Fruit fly (Drosophila melanogaster) whole organism, embryonic: Measurements from ENCODE around the gene CG4004.
A peak's percentile ranks its signal among the peaks of the same experiment; 100 is the strongest.

ENCODE experiments used
- CG10147 ChIP-seq: fragments of 200-800 bp; sonication (Bioruptor generic); optimal IDR thresholded peaks from 2 replicates; lab custom pipeline; 2019; ENCODE audit warnings: missing biosample characterization, mild to moderate bottlenecking, missing genetic modification characterization, moderate library complexity
- CG10462 ChIP-seq: fragments of 200-800 bp; sonication (Bioruptor generic); optimal IDR thresholded peaks from 2 replicates; lab custom pipeline; 2016; ENCODE audit warnings: missing biosample characterization, missing genetic modification characterization
- CG10565 ChIP-seq: fragments of 200-800 bp; sonication (Bioruptor generic); optimal IDR thresholded peaks from 3 replicates; lab custom pipeline; 2016; ENCODE audit warnings: missing biosample characterization, mild to moderate bottlenecking, missing genetic modification characterization
- CG11696 ChIP-seq: fragments of 200-800 bp; sonication (Bioruptor generic); IDR thresholded peaks from 2 replicates; pipeline ENCODE4 v1.3.6; 2022; ENCODE audit warnings: missing biosample characterization, missing genetic modification characterization
- CG12942 ChIP-seq: fragments of 200-800 bp; sonication (Bioruptor generic); optimal IDR thresholded peaks from 3 replicates; lab custom pipeline; 2016; ENCODE audit warnings: missing biosample characterization, missing genetic modification characterization
- CG13123 ChIP-seq: fragments of 200-800 bp; sonication (Bioruptor generic); optimal IDR thresholded peaks from 2 replicates; lab custom pipeline; 2016; ENCODE audit warnings: missing biosample characterization, missing genetic modification characterization
- CG14441 ChIP-seq: fragments of 200-800 bp; sonication (Bioruptor generic); IDR thresholded peaks from 2 replicates; pipeline ENCODE4 v1.3.6; 2022; ENCODE audit warnings: missing biosample characterization, missing genetic modification characterization
- CG14667 ChIP-seq: fragments of 200-800 bp; sonication (Bioruptor generic); IDR thresholded peaks from 2 replicates; pipeline ENCODE4 v1.3.6; 2022; ENCODE audit warnings: missing biosample characterization, missing genetic modification characterization
- CG14860 ChIP-seq: fragments of 200-800 bp; sonication (Bioruptor generic); IDR thresholded peaks from 3 replicates; pipeline ENCODE4 v1.3.6; 2022; ENCODE audit warnings: missing biosample characterization, missing genetic modification characterization; ENCODE audit not compliant: partially characterized antibody
- CG1792 ChIP-seq: fragments of 200-800 bp; sonication (Bioruptor generic); optimal IDR thresholded peaks from 2 replicates; lab custom pipeline; 2016; ENCODE audit warnings: missing biosample characterization, missing genetic modification characterization
- CG2712 ChIP-seq: fragments of 200-800 bp; optimal IDR thresholded peaks from 3 replicates; lab custom pipeline; 2019; ENCODE audit warnings: missing biosample characterization, mild to moderate bottlenecking, missing genetic modification characterization, moderate library complexity
- CG30020 ChIP-seq: fragments of 200-800 bp; optimal IDR thresholded peaks from 2 replicates; lab custom pipeline; 2019; ENCODE audit warnings: missing biosample characterization, mild to moderate bottlenecking, missing genetic modification characterization, moderate library complexity
- CG3281 ChIP-seq: fragments of 200-800 bp; sonication (Bioruptor generic); optimal IDR thresholded peaks from 3 replicates; lab custom pipeline; 2017; ENCODE audit warnings: missing biosample characterization, mild to moderate bottlenecking, missing genetic modification characterization
- CG33557 ChIP-seq: fragments of 200-800 bp; sonication (Bioruptor generic); optimal IDR thresholded peaks from 2 replicates; lab custom pipeline; 2019; ENCODE audit warnings: missing biosample characterization, mild to moderate bottlenecking, missing genetic modification characterization, moderate library complexity
- CG34422 ChIP-seq: fragments of 200-800 bp; sonication (Bioruptor generic); IDR thresholded peaks from 3 replicates; pipeline ENCODE4 v1.3.6; 2022; ENCODE audit warnings: missing biosample characterization, missing genetic modification characterization
- CG5180 ChIP-seq: fragments of 200-800 bp; sonication (Bioruptor generic); optimal IDR thresholded peaks from 3 replicates; lab custom pipeline; 2017; ENCODE audit warnings: missing biosample characterization, missing genetic modification characterization, mild to moderate bottlenecking, moderate library complexity, missing genetic modification reagents
- CG6689 ChIP-seq: fragments of 200-800 bp; sonication (Bioruptor generic); IDR thresholded peaks from 2 replicates; pipeline ENCODE4 v1.3.6; 2022; ENCODE audit warnings: missing biosample characterization, missing genetic modification characterization
- CG7839 ChIP-seq: fragments of 200-800 bp; sonication (Bioruptor generic); optimal IDR thresholded peaks from 3 replicates; lab custom pipeline; 2018; ENCODE audit warnings: missing biosample characterization, mild to moderate bottlenecking, missing genetic modification characterization, moderate library complexity
- CG8290 ChIP-seq, 3 experiments: fragments of 200-800 bp; sonication (Bioruptor generic); optimal IDR thresholded peaks; 2 replicates each; lab custom pipeline; 2016 to 2019; ENCODE audit warnings: missing biosample characterization in 3 of 3, missing genetic modification characterization in 3 of 3, mild to moderate bottlenecking in 2 of 3, moderate library complexity in 1 of 3
- CG8388 ChIP-seq: fragments of 200-800 bp; sonication (Bioruptor generic); optimal IDR thresholded peaks from 2 replicates; lab custom pipeline; 2019; ENCODE audit warnings: missing biosample characterization, mild to moderate bottlenecking, missing genetic modification characterization, moderate library complexity
- CG9797 ChIP-seq: fragments of 200-800 bp; sonication (Bioruptor generic); optimal IDR thresholded peaks from 3 replicates; lab custom pipeline; 2018; ENCODE audit warnings: missing biosample characterization, mild to moderate bottlenecking, missing genetic modification characterization
- Deaf1 ChIP-seq: fragments of 200-800 bp; optimal IDR thresholded peaks from 3 replicates; lab custom pipeline; 2019; ENCODE audit warnings: missing biosample characterization, mild to moderate bottlenecking, missing genetic modification characterization, moderate library complexity
- Dip2 ChIP-seq: fragments of 200-800 bp; sonication (Bioruptor generic); IDR thresholded peaks from 2 replicates; pipeline ENCODE4 v1.3.6; 2022; ENCODE audit warnings: missing biosample characterization, missing genetic modification characterization
- Dip3 ChIP-seq: fragments of 200-800 bp; sonication (Bioruptor generic); optimal IDR thresholded peaks from 3 replicates; lab custom pipeline; 2016; ENCODE audit warnings: missing biosample characterization, missing genetic modification characterization
- Dll ChIP-seq: fragments of 200-800 bp; sonication (Bioruptor generic); IDR thresholded peaks from 4 replicates; pipeline ENCODE4 v1.3.6; 2022; ENCODE audit warnings: missing biosample characterization, missing genetic modification characterization; ENCODE audit not compliant: partially characterized antibody
- Doc2 ChIP-seq: fragments of 200-800 bp; sonication (Bioruptor generic); IDR thresholded peaks from 2 replicates; pipeline ENCODE4 v1.3.6; 2022; ENCODE audit warnings: missing biosample characterization, missing genetic modification characterization
- Drgx ChIP-seq: fragments of 200-800 bp; sonication (Bioruptor generic); IDR thresholded peaks from 2 replicates; pipeline ENCODE4 v1.3.6; 2022; ENCODE audit warnings: missing biosample characterization, missing genetic modification characterization
- HLH54F ChIP-seq: fragments of 200-800 bp; sonication (Bioruptor generic); optimal IDR thresholded peaks from 3 replicates; lab custom pipeline; 2016; ENCODE audit warnings: missing biosample characterization, missing genetic modification characterization
- Hr3 ChIP-seq: fragments of 200-800 bp; sonication (Bioruptor generic); optimal IDR thresholded peaks from 3 replicates; lab custom pipeline; 2016; ENCODE audit warnings: missing biosample characterization, missing genetic modification characterization
- Lim3 ChIP-seq: fragments of 200-800 bp; sonication (Bioruptor generic); IDR thresholded peaks from 2 replicates; pipeline ENCODE4 v1.3.6; 2022; ENCODE audit warnings: missing biosample characterization, missing genetic modification characterization
- Nf-YB ChIP-seq: fragments of 200-800 bp; sonication (Bioruptor generic); optimal IDR thresholded peaks from 3 replicates; lab custom pipeline; 2019; ENCODE audit warnings: missing biosample characterization, mild to moderate bottlenecking, missing genetic modification characterization, moderate library complexity
- Rx ChIP-seq: fragments of 200-800 bp; sonication (Bioruptor generic); IDR thresholded peaks from 2 replicates; pipeline ENCODE4 v1.3.6; 2022; ENCODE audit warnings: missing biosample characterization, missing genetic modification characterization
- Tbp ChIP-seq: fragments of >200 bp; optimal IDR thresholded peaks from 2 replicates; lab custom pipeline; 2018; ENCODE audit warnings: missing biosample characterization, missing genetic modification characterization
- Xbp1 ChIP-seq: fragments of 200-800 bp; sonication (Bioruptor generic); optimal IDR thresholded peaks from 3 replicates; lab custom pipeline; 2016; ENCODE audit warnings: missing biosample characterization, mild to moderate bottlenecking, missing genetic modification characterization
- amos ChIP-seq: fragments of 200-800 bp; sonication (Bioruptor generic); IDR thresholded peaks from 2 replicates; pipeline ENCODE4 v1.3.6; 2022; ENCODE audit warnings: missing biosample characterization, missing genetic modification characterization; ENCODE audit not compliant: partially characterized antibody
- bigmax ChIP-seq: fragments of 200-800 bp; sonication (Bioruptor generic); optimal IDR thresholded peaks from 2 replicates; lab custom pipeline; 2018; ENCODE audit warnings: missing biosample characterization, mild to moderate bottlenecking, missing genetic modification characterization
- crc ChIP-seq: fragments of 200-800 bp; sonication (Bioruptor generic); optimal IDR thresholded peaks from 2 replicates; lab custom pipeline; 2016; ENCODE audit warnings: missing biosample characterization, missing genetic modification characterization
- dan ChIP-seq: fragments of 200-800 bp; sonication (Bioruptor generic); IDR thresholded peaks from 2 replicates; pipeline ENCODE4 v1.3.6; 2022; ENCODE audit warnings: missing biosample characterization, missing genetic modification characterization
- fd102C ChIP-seq: fragments of 200-800 bp; sonication (Bioruptor generic); optimal IDR thresholded peaks from 2 replicates; lab custom pipeline; 2018; ENCODE audit warnings: missing biosample characterization, mild to moderate bottlenecking, missing genetic modification characterization, moderate library complexity
- hth ChIP-seq: fragments of >200 bp; optimal IDR thresholded peaks from 2 replicates; lab custom pipeline; 2017; ENCODE audit warnings: inconsistent platforms
- insv ChIP-seq, 2 experiments: fragments of 200-800 bp; sonication (Bioruptor generic); optimal IDR thresholded peaks; 3 replicates each; lab custom pipeline; 2016 to 2018; ENCODE audit warnings: missing biosample characterization in 2 of 2, missing genetic modification characterization in 2 of 2
- jigr1 ChIP-seq: fragments of 200-800 bp; sonication (Bioruptor generic); IDR thresholded peaks from 3 replicates; pipeline ENCODE4 v1.3.6; 2022; ENCODE audit warnings: missing biosample characterization, missing genetic modification characterization
- kah ChIP-seq: fragments of 200-800 bp; sonication (Bioruptor generic); optimal IDR thresholded peaks from 2 replicates; lab custom pipeline; 2018; ENCODE audit warnings: missing biosample characterization, mild to moderate bottlenecking, missing genetic modification characterization
- lmd ChIP-seq: fragments of 200-800 bp; sonication (Bioruptor generic); IDR thresholded peaks from 2 replicates; pipeline ENCODE4 v1.3.6; 2022; ENCODE audit warnings: missing biosample characterization, missing genetic modification characterization
- lola ChIP-seq, 3 experiments: fragments of >200 bp in 2 of 3; fragments of 200-800 bp in 1 of 3; sonication (Bioruptor generic) in 1 of 3; optimal IDR thresholded peaks; 2 replicates each; lab custom pipeline; 2017 to 2019; ENCODE audit warnings: missing biosample characterization in 3 of 3, missing genetic modification characterization in 3 of 3, mild to moderate bottlenecking in 1 of 3, moderate library complexity in 1 of 3
- onecut ChIP-seq: fragments of 200-800 bp; sonication (Bioruptor generic); IDR thresholded peaks from 2 replicates; pipeline ENCODE4 v1.3.6; 2022; ENCODE audit warnings: missing biosample characterization, missing genetic modification characterization
- run ChIP-seq: fragments of 200-800 bp; sonication (Bioruptor generic); optimal IDR thresholded peaks from 3 replicates; lab custom pipeline; 2018; ENCODE audit warnings: missing biosample characterization, mild to moderate bottlenecking, missing genetic modification characterization
- sens-2 ChIP-seq: fragments of 200-800 bp; sonication (Bioruptor generic); IDR thresholded peaks from 2 replicates; pipeline ENCODE4 v1.3.6; 2022; ENCODE audit warnings: missing biosample characterization, missing genetic modification characterization
- zen ChIP-seq: fragments of 200-800 bp; sonication (Bioruptor generic); optimal IDR thresholded peaks from 3 replicates; lab custom pipeline; 2018; ENCODE audit warnings: missing biosample characterization, mild to moderate bottlenecking, missing genetic modification characterization, moderate library complexity
- zf30C ChIP-seq: fragments of 200-800 bp; sonication (Bioruptor generic); optimal IDR thresholded peaks from 3 replicates; lab custom pipeline; 2018; ENCODE audit warnings: missing biosample characterization, mild to moderate bottlenecking, missing genetic modification characterization
- zfh1 ChIP-seq: fragments of 200-800 bp; sonication (Bioruptor generic); IDR thresholded peaks from 3 replicates; pipeline ENCODE4 v1.3.6; 2022; ENCODE audit warnings: missing biosample characterization, missing genetic modification characterization

Gene CG4004

dm6 chrX:12744026-12744688, at the start of gene CG4004:
Gene CG4004, plus strand, starts transcription at chrX:12744212.
- TF ChIP-seq Hr3 (GFP tag; lab: Kevin White, UChicago) (no peak), fd102C (GFP tag; lab: Kevin White, UChicago) (no peak), run (tag; lab: Kevin White, UChicago) (no peak), CG9797 (GFP tag; lab: Kevin White, UChicago) (no peak), lola (GFP tag; optimal IDR thresholded peaks at IDR 0.05; lab: Kevin White, UChicago) (peak in 1 of 3 experiments; percentile 40), Dip2 (no peak), Deaf1 (tag; lab: Kevin White, UChicago) (no peak), sens-2 (GFP tag; lab: Robert Waterston, UW) (no peak), HLH54F (GFP tag; lab: Kevin White, UChicago) (no peak), CG8388 (GFP tag; lab: Kevin White, UChicago) (no peak), Dip3 (GFP tag; lab: Kevin White, UChicago) (no peak), hth (lab: Kevin White, UChicago) (no peak), zen (no peak), CG14860 (GFP tag; lab: Robert Waterston, UW) (no peak), CG14441 (GFP tag; lab: Robert Waterston, UW) (no peak), CG1792 (GFP tag; lab: Kevin White, UChicago) (no peak), CG5180 (GFP tag; lab: Kevin White, UChicago) (peak; percentile 98), Nf-YB (GFP tag; lab: Kevin White, UChicago) (no peak), CG7839 (tag; lab: Kevin White, UChicago) (no peak), lmd (GFP tag; lab: Robert Waterston, UW) (no peak), onecut (peak; percentile 34), Lim3 (no peak), crc (GFP tag; lab: Kevin White, UChicago) (no peak), Dll (no peak), CG11696 (GFP tag; lab: Robert Waterston, UW) (no peak), kah (no peak), Rx (GFP tag; lab: Robert Waterston, UW) (no peak), Xbp1 (GFP tag; lab: Kevin White, UChicago) (no peak), zfh1 (GFP tag; lab: Robert Waterston, UW) (no peak), Drgx (GFP tag; lab: Robert Waterston, UW) (peak; percentile 82), dan (GFP tag; lab: Robert Waterston, UW) (no peak), insv (GFP tag; optimal IDR thresholded peaks at IDR 0.05; lab: Kevin White, UChicago) (no peak), Doc2 (GFP tag; lab: Robert Waterston, UW) (no peak), Tbp (no peak), CG12942 (no peak), amos (GFP tag; lab: Robert Waterston, UW) (no peak), CG13123 (no peak), CG3281 (GFP tag; lab: Kevin White, UChicago) (no peak), CG10462 (GFP tag; lab: Kevin White, UChicago) (no peak), CG2712 (tag; lab: Kevin White, UChicago) (no peak), CG14667 (GFP tag; lab: Robert Waterston, UW) (no peak), CG33557 (GFP tag; lab: Kevin White, UChicago) (no peak), zf30C (GFP tag; lab: Kevin White, UChicago) (peak; percentile 49), CG10565 (GFP tag; lab: Kevin White, UChicago) (no peak), CG6689 (GFP tag; lab: Robert Waterston, UW) (0 out of 2 replicates have a peak, but pooled peaks have one; percentile 21), CG8290 (GFP tag; optimal IDR thresholded peaks at IDR 0.05; lab: Kevin White, UChicago) (no peak), CG8290 (tag; optimal IDR thresholded peaks at IDR 0.05; lab: Kevin White, UChicago) (peak in 1 of 2 experiments; percentile 17), CG10147 (no peak), CG30020 (tag; lab: Kevin White, UChicago) (no peak), bigmax (no peak), CG34422 (GFP tag; lab: Robert Waterston, UW) (no peak), jigr1 (GFP tag; lab: Robert Waterston, UW) (no peak)
